Worm (Caenorhabditis elegans): ENCODE data around the gene T24H10.4.

Gene T24H10.4

ce11 chrII:9128132-9128531 lies 18.8 kb downstream of the T24H10.4 start (continued):
- no peak for TF ChIP-seq zag-1 (tag; optimal IDR thresholded peaks at IDR 0.05)
- no peak for TF ChIP-seq unc-62 (GFP tag; optimal IDR thresholded peaks at IDR 0.05)
- TF ChIP-seq jun-1 (tag; optimal IDR thresholded peaks at IDR 0.05): no peak
- no peak for TF ChIP-seq ceh-82 (tag; optimal IDR thresholded peaks at IDR 0.05)
- TF ChIP-seq lin-39 (tag; optimal IDR thresholded peaks at IDR 0.05): no peak
- no peak for TF ChIP-seq ZK546.5 (tag; optimal IDR thresholded peaks at IDR 0.05)
- peak; percentile 97 for TF ChIP-seq nhr-23 (tag; optimal IDR thresholded peaks at IDR 0.05)
- TF ChIP-seq nhr-237 (tag; optimal IDR thresholded peaks at IDR 0.05): no peak
- TF ChIP-seq nhr-67 (tag; optimal IDR thresholded peaks at IDR 0.05): no peak
- TF ChIP-seq fos-1 (tag; optimal IDR thresholded peaks at IDR 0.05): peak; percentile 47
- peak; percentile 69 for TF ChIP-seq pqm-1 (tag; optimal IDR thresholded peaks at IDR 0.05)
- peak; percentile 16 for TF ChIP-seq ama-1 (optimal IDR thresholded peaks at IDR 0.05)
- no peak for TF ChIP-seq skn-1 (tag; optimal IDR thresholded peaks at IDR 0.05)
- TF ChIP-seq sea-2 (GFP tag; optimal IDR thresholded peaks at IDR 0.05): no peak
- no peak for TF ChIP-seq ceh-9 (tag; optimal IDR thresholded peaks at IDR 0.05)
- TF ChIP-seq elt-2 (tag; optimal IDR thresholded peaks at IDR 0.05): peak; percentile 93
- TF ChIP-seq ztf-11 (tag; optimal IDR thresholded peaks at IDR 0.05): no peak
- TF ChIP-seq nhr-25 (tag; optimal IDR thresholded peaks at IDR 0.05): peak; percentile 82
- no peak for TF ChIP-seq nhr-76 (tag; optimal IDR thresholded peaks at IDR 0.05)
- TF ChIP-seq hmg-11 (tag; optimal IDR thresholded peaks at IDR 0.05): no peak
- no peak for TF ChIP-seq fkh-10 (GFP tag; optimal IDR thresholded peaks at IDR 0.05)
- no peak for TF ChIP-seq nhr-77 (tag; optimal IDR thresholded peaks at IDR 0.05)

DNA sequence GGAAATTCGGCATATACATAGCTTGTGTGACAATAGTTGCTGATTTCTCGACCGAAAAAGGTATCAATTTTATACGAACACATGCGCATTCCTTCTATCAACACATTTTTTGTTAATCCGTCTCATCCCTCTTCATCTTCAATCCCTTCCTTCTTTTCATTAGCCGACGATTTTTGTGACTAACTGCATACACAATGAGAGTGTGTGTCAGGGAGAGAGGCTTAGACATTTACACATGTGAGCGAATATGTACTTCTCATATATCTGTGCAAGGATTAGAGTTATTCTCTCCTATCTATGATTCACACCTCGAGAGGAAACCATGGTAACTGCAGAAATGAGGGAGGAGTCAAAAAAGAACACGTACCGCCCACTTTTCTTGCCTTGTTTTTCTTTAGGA lies 21.0 kb downstream of the T24H10.4 start:
- TF ChIP-seq nhr-11 (tag; optimal IDR thresholded peaks at IDR 0.05) (peak; percentile 23), nhr-25 (tag; optimal IDR thresholded peaks at IDR 0.05) (peak; percentile 49), ama-1 (optimal IDR thresholded peaks at IDR 0.05) (no peak)

- TF ChIP-seq ceh-16 (tag; optimal IDR thresholded peaks at IDR 0.05) (no peak), fkh-2 (tag; optimal IDR thresholded peaks at IDR 0.05) (no peak), nhr-23 (tag; optimal IDR thresholded peaks at IDR 0.05) (no peak), sea-2 (GFP tag; optimal IDR thresholded peaks at IDR 0.05) (no peak), ama-1 (optimal IDR thresholded peaks at IDR 0.05) (no peak), nhr-237 (tag; optimal IDR thresholded peaks at IDR 0.05) (no peak), unc-39 (tag; optimal IDR thresholded peaks at IDR 0.05) (no peak), tbx-2 (tag; optimal IDR thresholded peaks at IDR 0.05) (no peak), unc-62 (GFP tag; optimal IDR thresholded peaks at IDR 0.05) (no peak), hmg-11 (tag; optimal IDR thresholded peaks at IDR 0.05) (no peak), ceh-28 (tag; optimal IDR thresholded peaks at IDR 0.05) (no peak), egl-27 (tag; optimal IDR thresholded peaks at IDR 0.05) (no peak)
These were observed 22.0 kb downstream of the T24H10.4 start, which contains the start of gene C16D2.1 for ce11 chrII:9131363-9131762. C16D2.1 (plus strand) TSS chrII:9131663.

DNA sequence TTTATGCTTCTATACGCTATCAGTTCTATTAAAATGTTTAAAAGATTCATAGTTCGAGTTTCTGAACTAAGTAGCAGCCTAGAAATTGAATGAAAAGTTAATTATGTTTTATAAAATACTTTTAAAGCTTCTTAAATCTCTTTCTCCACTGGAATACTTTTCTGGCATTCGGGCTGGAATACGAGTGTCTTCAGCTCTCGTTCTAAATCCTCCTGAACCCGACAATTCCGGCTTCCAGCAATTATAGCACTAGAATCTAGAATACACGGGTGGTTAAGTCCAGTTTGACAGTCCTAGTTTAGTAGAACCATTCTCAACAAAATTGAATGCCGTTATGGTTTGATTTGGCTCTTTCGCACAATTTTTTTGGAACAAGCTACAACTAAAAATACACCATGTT lies 23.0 kb downstream of the T24H10.4 start:
- peak; percentile 62 for TF ChIP-seq lsy-12 (tag; optimal IDR thresholded peaks at IDR 0.05)
- no peak for TF ChIP-seq ztf-4 (tag; optimal IDR thresholded peaks at IDR 0.05)
- peak; percentile 14 for TF ChIP-seq ceh-28 (tag; optimal IDR thresholded peaks at IDR 0.05)
- TF ChIP-seq nhr-23 (tag; optimal IDR thresholded peaks at IDR 0.05): no peak
- TF ChIP-seq unc-62 (GFP tag; optimal IDR thresholded peaks at IDR 0.05): no peak
- no peak for TF ChIP-seq lin-15B (tag; optimal IDR thresholded peaks at IDR 0.05)
- TF ChIP-seq mml-1 (tag; optimal IDR thresholded peaks at IDR 0.05): no peak
- no peak for TF ChIP-seq egl-5 (tag; optimal IDR thresholded peaks at IDR 0.05)
- TF ChIP-seq nhr-43 (tag; optimal IDR thresholded peaks at IDR 0.05; ENCODE audit: poor library complexity, severe bottlenecking): peak; percentile 12

- no peak for TF ChIP-seq nhr-25 (tag; optimal IDR thresholded peaks at IDR 0.05)
- no peak for TF ChIP-seq mdl-1 (tag; optimal IDR thresholded peaks at IDR 0.05)
- no peak for TF ChIP-seq tbx-2 (tag; optimal IDR thresholded peaks at IDR 0.05)
- no peak for TF ChIP-seq nhr-23 (tag; optimal IDR thresholded peaks at IDR 0.05)
- TF ChIP-seq ceh-82 (tag; optimal IDR thresholded peaks at IDR 0.05): no peak
- TF ChIP-seq nhr-43 (tag; optimal IDR thresholded peaks at IDR 0.05; ENCODE audit: poor library complexity, severe bottlenecking): no peak
- no peak for TF ChIP-seq ceh-28 (tag; optimal IDR thresholded peaks at IDR 0.05)
- no peak for TF ChIP-seq fkh-2 (tag; optimal IDR thresholded peaks at IDR 0.05)
- TF ChIP-seq jun-1 (tag; optimal IDR thresholded peaks at IDR 0.05): no peak
These were observed 26.5 kb downstream of the T24H10.4 start, which contains the start of gene nlp-78 for ce11 chrII:9135878-9136277. nlp-78 (plus strand) TSS chrII:9136178.
